Worm (Caenorhabditis elegans) whole organism, L3 larva: ENCODE results near the gene Y26E6A.2.

Source experiments
- egl-27 ChIP-seq: sonication (generic microtip); optimal IDR thresholded peaks from 4 replicates; lab custom pipeline; 2017; ENCODE audit warnings: missing biosample characterization, missing genetic modification reagents, missing genetic modification characterization
- ztf-11 ChIP-seq: fragments of 150-350 bp; optimal IDR thresholded peaks from 2 replicates; lab custom pipeline; 2014; ENCODE audit warnings: missing biosample characterization, missing genetic modification characterization

DNA sequence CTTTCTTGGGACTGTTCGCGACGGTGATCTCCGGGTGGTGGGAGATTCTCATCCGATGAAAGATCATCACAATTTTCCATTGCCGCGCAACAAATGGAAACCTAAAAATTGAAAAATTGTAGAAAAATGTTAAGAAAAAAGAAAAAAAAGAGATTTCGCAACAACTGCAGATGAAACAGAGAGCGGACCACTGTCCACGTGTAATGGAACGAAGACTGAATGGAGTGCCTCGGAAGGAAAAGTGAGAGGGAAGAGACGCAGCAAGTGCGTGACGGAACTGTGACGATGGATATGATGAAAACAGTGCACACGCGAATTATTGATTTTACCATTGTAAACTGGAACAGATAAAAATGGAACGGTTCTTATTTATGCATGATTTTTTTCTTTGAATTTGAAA lies 11.8 kb upstream of the Y26E6A.2 start, which contains the start of gene meg-2:
- TF ChIP-seq egl-27 (no peak), ztf-11 (no peak)
